Worm (Caenorhabditis elegans) whole organism, L1 larva: Measurements from ENCODE around the gene C07E3.10.

Source experiments
- ceh-90 ChIP-seq: sonication (generic microtip); optimal IDR thresholded peaks from 2 replicates; lab custom pipeline; 2016; ENCODE audit warnings: missing genetic modification characterization, missing compliant biosample characterization
- elt-3 ChIP-seq, 6 experiments: fragments of 150-350 bp in 1 of 6; sonication (generic microtip); optimal IDR thresholded peaks; 2 replicates each; lab custom pipeline; 2017 to 2018; ENCODE audit warnings: missing biosample characterization in 6 of 6, missing genetic modification characterization in 6 of 6, inconsistent platforms in 1 of 6
- hpl-2 ChIP-seq: fragments of 150-350 bp; optimal IDR thresholded peaks from 2 replicates; lab custom pipeline; 2014; ENCODE audit warnings: missing biosample characterization, missing genetic modification reagents, missing genetic modification characterization
- jun-1 ChIP-seq: fragments of 150-350 bp; optimal IDR thresholded peaks from 2 replicates; lab custom pipeline; 2014; ENCODE audit warnings: missing biosample characterization, missing genetic modification reagents, missing genetic modification characterization
- snpc-4 ChIP-seq: fragments of 150-350 bp; optimal IDR thresholded peaks from 2 replicates; lab custom pipeline; 2014; ENCODE audit warnings: missing biosample characterization, missing genetic modification characterization
- vab-15 ChIP-seq: sonication (generic microtip); optimal IDR thresholded peaks from 2 replicates; lab custom pipeline; 2017; ENCODE audit warnings: missing genotype, mild to moderate bottlenecking, missing genetic modification characterization, missing compliant biosample characterization

- TF ChIP-seq hpl-2 (GFP tag; lab: Kevin White, UChicago), result no peak
- TF ChIP-seq snpc-4, result no peak
- TF ChIP-seq jun-1 (tag; lab: Kevin White, UChicago), result no peak
- TF ChIP-seq elt-3 (tag; optimal IDR thresholded peaks at IDR 0.05; lab: Kevin White, UChicago), result no peak
- no peak for TF ChIP-seq vab-15 (tag; lab: Kevin White, UChicago)
- TF ChIP-seq ceh-90, result no peak
Measured at ce11 chrII:10360487-10360886, 14.3 kb downstream of the C07E3.10 start, which contains the start of gene C07E3.4.
